Worm (Caenorhabditis elegans): ENCODE results near the gene C27H6.9.

C27H6.9 gene

DNA sequence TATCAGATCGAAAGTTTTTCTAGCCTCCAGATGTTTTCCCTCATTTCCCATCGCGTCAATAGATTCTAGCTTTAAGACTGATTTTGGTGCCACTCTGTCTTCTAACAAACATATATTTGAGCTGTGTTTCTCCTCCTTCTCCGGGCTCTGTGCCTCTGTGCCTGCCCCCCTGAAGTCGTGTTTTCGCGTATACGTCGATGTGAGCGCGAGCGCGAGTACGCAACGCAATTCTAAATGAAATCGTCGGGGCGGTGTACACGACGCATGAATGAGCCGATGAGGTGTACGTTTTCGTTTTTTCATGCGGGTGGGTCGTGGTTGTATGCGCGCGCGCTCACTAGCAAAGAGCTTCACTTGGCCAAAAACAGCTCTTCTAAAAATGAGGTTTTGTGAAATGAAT is 16.8 kb upstream of the C27H6.9 start:
- TF ChIP-seq lin-14 (GFP tag; optimal IDR thresholded peaks at IDR 0.05) (peak; percentile 21), fkh-8 (tag; optimal IDR thresholded peaks at IDR 0.05) (peak; percentile 33), hlh-17 (GFP tag; optimal IDR thresholded peaks at IDR 0.05; ENCODE audit: borderline replicate concordance) (no peak)

ce11 chrV:9970119-9970518 is 12.5 kb upstream of the C27H6.9 start:
- TF ChIP-seq unc-130 (tag; optimal IDR thresholded peaks at IDR 0.05) = peak; percentile 77
- TF ChIP-seq zip-4 (GFP tag; optimal IDR thresholded peaks at IDR 0.05) = no peak
- no peak for TF ChIP-seq elt-2 (tag; optimal IDR thresholded peaks at IDR 0.05)
- TF ChIP-seq pqm-1 (tag; optimal IDR thresholded peaks at IDR 0.05) = no peak
- peak in 1 of 2 experiments; percentile 35 for TF ChIP-seq mdl-1 (tag; optimal IDR thresholded peaks at IDR 0.05)
- peak; percentile 55 for TF ChIP-seq unc-86 (tag; optimal IDR thresholded peaks at IDR 0.05)
- peak; percentile 2 for TF ChIP-seq irx-1 (tag; optimal IDR thresholded peaks at IDR 0.05)
- no peak for TF ChIP-seq unc-98 (GFP tag; IDR thresholded peaks at IDR 0.05)
- no peak for TF ChIP-seq nhr-11 (tag; optimal IDR thresholded peaks at IDR 0.05)
- TF ChIP-seq sup-37 (GFP tag; optimal IDR thresholded peaks at IDR 0.05) = no peak
- peak; percentile 76 for TF ChIP-seq skn-1 (tag; optimal IDR thresholded peaks at IDR 0.05)
- TF ChIP-seq F16B12.6 (tag; optimal IDR thresholded peaks at IDR 0.05) = peak; percentile 30
- TF ChIP-seq nhr-20 (tag; optimal IDR thresholded peaks at IDR 0.05) = peak; percentile 72
- TF ChIP-seq nhr-47 (tag; optimal IDR thresholded peaks at IDR 0.05) = peak; percentile 69
- peak; percentile 15 for TF ChIP-seq fos-1 (tag; optimal IDR thresholded peaks at IDR 0.05)
- no peak for TF ChIP-seq hpl-2 (GFP tag; optimal IDR thresholded peaks at IDR 0.05)
- peak; percentile 45 to 74 for TF ChIP-seq lin-35 (GFP tag; optimal IDR thresholded peaks at IDR 0.05)
- peak; percentile 36 to 59 for TF ChIP-seq efl-1 (optimal IDR thresholded peaks at IDR 0.05)
- TF ChIP-seq efl-1 (GFP tag; optimal IDR thresholded peaks at IDR 0.05 in 1 of 2) = peak; percentile 42 to 96
- TF ChIP-seq nhr-85 (tag) = no peak
- TF ChIP-seq efl-3 (GFP tag; optimal IDR thresholded peaks at IDR 0.05) = no peak
- TF ChIP-seq alr-1 (tag; optimal IDR thresholded peaks at IDR 0.05; ENCODE audit: borderline replicate concordance) = no peak
- TF ChIP-seq isw-1 (GFP tag; IDR thresholded peaks at IDR 0.05) = no peak
- TF ChIP-seq tbx-2 (tag; optimal IDR thresholded peaks at IDR 0.05) = peak; percentile 69
- TF ChIP-seq C34B4.2 (tag; optimal IDR thresholded peaks at IDR 0.05) = no peak
- TF ChIP-seq fkh-8 (tag; optimal IDR thresholded peaks at IDR 0.05) = peak; percentile 48
- no peak for TF ChIP-seq fkh-4 (tag; optimal IDR thresholded peaks at IDR 0.05; ENCODE audit: borderline replicate concordance)
- peak; percentile 54 for TF ChIP-seq C16A3.4 (tag; optimal IDR thresholded peaks at IDR 0.05)
- no peak for TF ChIP-seq ceh-90 (tag; optimal IDR thresholded peaks at IDR 0.05)
- TF ChIP-seq ceh-63 (GFP tag; optimal IDR thresholded peaks at IDR 0.05) = peak; percentile 24
- TF ChIP-seq grh-1 (GFP tag; IDR thresholded peaks at IDR 0.05) = peak; percentile 31; the same call in 1 of the 2 replicates
- TF ChIP-seq blmp-1 (tag; optimal IDR thresholded peaks at IDR 0.05) = no peak
- TF ChIP-seq lin-13 (GFP tag; optimal IDR thresholded peaks at IDR 0.05) = no peak
- peak; percentile 64 for TF ChIP-seq nhr-19 (GFP tag; conservative IDR thresholded peaks at IDR 0.05)
- no peak for TF ChIP-seq nhr-76 (tag; optimal IDR thresholded peaks at IDR 0.05)
- no peak for TF ChIP-seq Y116A8C.19 (tag; optimal IDR thresholded peaks at IDR 0.05; ENCODE audit: borderline replicate concordance)
- TF ChIP-seq jun-1 (tag; optimal IDR thresholded peaks at IDR 0.05) = peak; percentile 4
- peak; percentile 76 for TF ChIP-seq rnt-1 (tag; optimal IDR thresholded peaks at IDR 0.05)
- TF ChIP-seq pag-3 (tag; optimal IDR thresholded peaks at IDR 0.05; ENCODE audit: borderline replicate concordance, insufficient read depth) = no peak
- no peak for TF ChIP-seq nhr-12 (tag; optimal IDR thresholded peaks at IDR 0.05)
- TF ChIP-seq lir-3 (tag; optimal IDR thresholded peaks at IDR 0.05; ENCODE audit: poor library complexity) = peak; percentile 52
- no peak for TF ChIP-seq mef-2 (tag; optimal IDR thresholded peaks at IDR 0.05)
- TF ChIP-seq xbp-1 (tag; optimal IDR thresholded peaks at IDR 0.05) = peak; percentile 54
- no peak for TF ChIP-seq aly-2 (tag; optimal IDR thresholded peaks at IDR 0.05)
- no peak for TF ChIP-seq ama-1 (optimal IDR thresholded peaks at IDR 0.05)
- no peak for TF ChIP-seq nhr-237 (tag; optimal IDR thresholded peaks at IDR 0.05)
- TF ChIP-seq tlp-1 (tag; optimal IDR thresholded peaks at IDR 0.05) = no peak
- peak; percentile 76 for TF ChIP-seq lin-14 (GFP tag; optimal IDR thresholded peaks at IDR 0.05)
- TF ChIP-seq nhr-28 (tag; optimal IDR thresholded peaks at IDR 0.05) = no peak
- TF ChIP-seq ztf-4 (tag; optimal IDR thresholded peaks at IDR 0.05) = no peak
- TF ChIP-seq nhr-77 (tag; optimal IDR thresholded peaks at IDR 0.05) = peak; percentile 65
